In genomic region chr2L:3341231-3341935, dm6 we compare ENCODE assay signal across 2 fruit fly cellular contexts.
TF ChIP-seq lines count a peak whose summit lies in the region.

No protein-coding gene starts in this region.

TF ChIP-seq in whole organism, embryonic, 481 proteins besides CTCF, POLR2A, EP300 and RAD21 (continued from another document and continues in another):
- TF ChIP-seq Lhr (GFP tag; optimal IDR thresholded peaks at IDR 0.05; lab: Kevin White, UChicago) = no peak
- TF ChIP-seq tap (tag; optimal IDR thresholded peaks at IDR 0.05; lab: Kevin White, UChicago) = peak; percentile 4
- no peak for TF ChIP-seq D19B (GFP tag; optimal IDR thresholded peaks at IDR 0.05; lab: Kevin White, UChicago)
- TF ChIP-seq CG3065 (GFP tag; optimal IDR thresholded peaks at IDR 0.05; lab: Kevin White, UChicago) = no peak
- peak; percentile 22 for TF ChIP-seq CG10979 (tag; optimal IDR thresholded peaks at IDR 0.05; lab: Kevin White, UChicago)
- TF ChIP-seq CG7786 (GFP tag; optimal IDR thresholded peaks at IDR 0.05; lab: Kevin White, UChicago) = no peak
- TF ChIP-seq pan (optimal IDR thresholded peaks at IDR 0.05; lab: Kevin White, UChicago) = no peak
- TF ChIP-seq pan (GFP tag; optimal IDR thresholded peaks at IDR 0.05 in 1 of 2, IDR thresholded peaks at IDR 0.05 in 1 of 2) = no peak
- TF ChIP-seq CG1602 (GFP tag; optimal IDR thresholded peaks at IDR 0.05; lab: Kevin White, UChicago) = no peak
- no peak for TF ChIP-seq CG6654 (GFP tag; optimal IDR thresholded peaks at IDR 0.05; lab: Kevin White, UChicago)
- TF ChIP-seq CG9609 (GFP tag; optimal IDR thresholded peaks at IDR 0.05; lab: Kevin White, UChicago) = no peak
- TF ChIP-seq CG12236 (GFP tag; optimal IDR thresholded peaks at IDR 0.05; lab: Kevin White, UChicago) = no peak
- no peak for TF ChIP-seq mirr (GFP tag; optimal IDR thresholded peaks at IDR 0.05; lab: Kevin White, UChicago)
- TF ChIP-seq CG4360 (GFP tag; IDR thresholded peaks at IDR 0.05; lab: Robert Waterston, UW) = no peak
- peak; percentile 6 for TF ChIP-seq CG2875 (GFP tag; optimal IDR thresholded peaks at IDR 0.05; lab: Kevin White, UChicago)
- no peak for TF ChIP-seq CG6683 (GFP tag; optimal IDR thresholded peaks at IDR 0.05; lab: Kevin White, UChicago)
- peak in 1 of 2 experiments; percentile 29 for TF ChIP-seq dpn (GFP tag; optimal IDR thresholded peaks at IDR 0.05; lab: Kevin White, UChicago)
- TF ChIP-seq CG10366 (GFP tag; IDR thresholded peaks at IDR 0.05; lab: Robert Waterston, UW) = 0 out of 2 replicates have a peak, but pooled peaks have one; percentile 21
- no peak for TF ChIP-seq CG9727 (GFP tag; optimal IDR thresholded peaks at IDR 0.05; lab: Kevin White, UChicago)
- peak; percentile 67 for TF ChIP-seq gem (tag; optimal IDR thresholded peaks at IDR 0.05; lab: Kevin White, UChicago)
- no peak for TF ChIP-seq Neu2 (GFP tag; optimal IDR thresholded peaks at IDR 0.05; lab: Kevin White, UChicago; ENCODE audit: borderline replicate concordance)
- TF ChIP-seq CG11085 (GFP tag; IDR thresholded peaks at IDR 0.05; lab: Robert Waterston, UW) = no peak
- TF ChIP-seq ato (GFP tag; IDR thresholded peaks at IDR 0.05; lab: Robert Waterston, UW; ENCODE audit: partially characterized antibody) = no peak
- peak; percentile 2 for TF ChIP-seq Sox100B (GFP tag; optimal IDR thresholded peaks at IDR 0.05; lab: Kevin White, UChicago)
- no peak for TF ChIP-seq E2f1 (GFP tag; IDR thresholded peaks at IDR 0.05; lab: Robert Waterston, UW)
- peak; percentile 25 for TF ChIP-seq CG17359 (tag; optimal IDR thresholded peaks at IDR 0.05; lab: Kevin White, UChicago)
- peak; percentile 44 for TF ChIP-seq unpg (GFP tag; optimal IDR thresholded peaks at IDR 0.05; lab: Kevin White, UChicago)
- TF ChIP-seq Hr78 (GFP tag; optimal IDR thresholded peaks at IDR 0.05; lab: Kevin White, UChicago) = no peak
- TF ChIP-seq CG18599 (GFP tag; optimal IDR thresholded peaks at IDR 0.05; lab: Kevin White, UChicago) = peak; percentile 19
- TF ChIP-seq cad (GFP tag; optimal IDR thresholded peaks at IDR 0.05; lab: Kevin White, UChicago) = no peak
- no peak for TF ChIP-seq slou (GFP tag; optimal IDR thresholded peaks at IDR 0.05; lab: Kevin White, UChicago)
- no peak for TF ChIP-seq CG8089 (GFP tag; optimal IDR thresholded peaks at IDR 0.05; lab: Kevin White, UChicago)
- no peak for TF ChIP-seq CG8290 (GFP tag; optimal IDR thresholded peaks at IDR 0.05; lab: Kevin White, UChicago)
- no peak for TF ChIP-seq CG8290 (tag; optimal IDR thresholded peaks at IDR 0.05; lab: Kevin White, UChicago)
- peak; percentile 44 for TF ChIP-seq CG7839 (tag; optimal IDR thresholded peaks at IDR 0.05; lab: Kevin White, UChicago)
- TF ChIP-seq Blimp-1 (GFP tag; optimal IDR thresholded peaks at IDR 0.05; lab: Kevin White, UChicago) = peak; percentile 50
- TF ChIP-seq CG30403 (GFP tag; optimal IDR thresholded peaks at IDR 0.05; lab: Kevin White, UChicago) = peak; percentile 3
- no peak for TF ChIP-seq hb (GFP tag; IDR thresholded peaks at IDR 0.05; lab: Robert Waterston, UW; ENCODE audit: partially characterized antibody)
- peak; percentile 27; the same call in 1 of the 2 replicates for TF ChIP-seq CG1024 (GFP tag; IDR thresholded peaks at IDR 0.05; lab: Robert Waterston, UW)
- TF ChIP-seq CG31388 (GFP tag; optimal IDR thresholded peaks at IDR 0.05; lab: Kevin White, UChicago) = no peak
- TF ChIP-seq grau (tag; optimal IDR thresholded peaks at IDR 0.05; lab: Kevin White, UChicago) = peak; percentile 10
- TF ChIP-seq CG17385 (GFP tag; optimal IDR thresholded peaks at IDR 0.05; lab: Kevin White, UChicago) = peak; percentile 1
- peak; percentile 9 for TF ChIP-seq D19A (tag; optimal IDR thresholded peaks at IDR 0.05; lab: Kevin White, UChicago)
- no peak for TF ChIP-seq Six4 (GFP tag; optimal IDR thresholded peaks at IDR 0.05; lab: Kevin White, UChicago)
- no peak for TF ChIP-seq lab (GFP tag; optimal IDR thresholded peaks at IDR 0.05; lab: Kevin White, UChicago)
- no peak for TF ChIP-seq tx (GFP tag; optimal IDR thresholded peaks at IDR 0.05; lab: Kevin White, UChicago)
- peak; percentile 72 for TF ChIP-seq Sox102F (GFP tag; optimal IDR thresholded peaks at IDR 0.05; lab: Kevin White, UChicago)
- no peak for TF ChIP-seq ap (GFP tag; IDR thresholded peaks at IDR 0.05; lab: Robert Waterston, UW)
- no peak for TF ChIP-seq Dbx (GFP tag; IDR thresholded peaks at IDR 0.05; lab: Robert Waterston, UW)
- TF ChIP-seq CG11696 (GFP tag; IDR thresholded peaks at IDR 0.05; lab: Robert Waterston, UW) = peak; percentile 59
- TF ChIP-seq Drgx (GFP tag; IDR thresholded peaks at IDR 0.05; lab: Robert Waterston, UW) = 0 out of 2 replicates have a peak, but pooled peaks have one; percentile 11
- TF ChIP-seq hbn (GFP tag; IDR thresholded peaks at IDR 0.05; lab: Robert Waterston, UW; ENCODE audit: partially characterized antibody) = no peak
- TF ChIP-seq CG7372 (GFP tag; IDR thresholded peaks at IDR 0.05; lab: Robert Waterston, UW) = no peak
- no peak for TF ChIP-seq cas (GFP tag; IDR thresholded peaks at IDR 0.05; lab: Robert Waterston, UW)
- no peak for TF ChIP-seq D (optimal IDR thresholded peaks at IDR 0.05; lab: Kevin White, UChicago)
- peak; percentile 24 for TF ChIP-seq D (GFP tag; optimal IDR thresholded peaks at IDR 0.05; lab: Kevin White, UChicago)
- peak in 1 of 3 experiments; percentile 15 for TF ChIP-seq lola (GFP tag; optimal IDR thresholded peaks at IDR 0.05; lab: Kevin White, UChicago)
- no peak for TF ChIP-seq ken (GFP tag; IDR thresholded peaks at IDR 0.05; lab: Robert Waterston, UW)
- TF ChIP-seq CG18262 (tag; optimal IDR thresholded peaks at IDR 0.05; lab: Kevin White, UChicago) = peak; percentile 36
- TF ChIP-seq CG14441 (GFP tag; IDR thresholded peaks at IDR 0.05; lab: Robert Waterston, UW) = no peak
- no peak for TF ChIP-seq dati (GFP tag; IDR thresholded peaks at IDR 0.05; lab: Robert Waterston, UW)
- no peak for TF ChIP-seq CG1832 (GFP tag; optimal IDR thresholded peaks at IDR 0.05; lab: Kevin White, UChicago)
- no peak for TF ChIP-seq CG10267 (tag; optimal IDR thresholded peaks at IDR 0.05; lab: Kevin White, UChicago)
- TF ChIP-seq CG2712 (tag; optimal IDR thresholded peaks at IDR 0.05; lab: Kevin White, UChicago) = peak; percentile 30
- TF ChIP-seq hkb (optimal IDR thresholded peaks at IDR 0.05; lab: Kevin White, UChicago) = no peak
- TF ChIP-seq hkb (GFP tag; IDR thresholded peaks at IDR 0.05; lab: Robert Waterston, UW) = peak; percentile 38; the same call in 1 of the 2 replicates
- no peak for TF ChIP-seq CG9932 (GFP tag; IDR thresholded peaks at IDR 0.05; lab: Robert Waterston, UW)

TF ChIP-seq in whole organism, prepupa, 60 proteins besides CTCF, POLR2A, EP300 and RAD21 (continued from another document):
- TF ChIP-seq eg (GFP tag; IDR thresholded peaks at IDR 0.05; lab: Robert Waterston, UW) (no peak; the same call in 2 of the 3 replicates), Met (GFP tag; optimal IDR thresholded peaks at IDR 0.05; lab: Kevin White, UChicago) (peak; percentile 89), CG34406 (GFP tag; optimal IDR thresholded peaks at IDR 0.05; lab: Kevin White, UChicago) (peak; percentile 69), Hr4 (GFP tag; optimal IDR thresholded peaks at IDR 0.05; lab: Kevin White, UChicago) (peak; percentile 50), CG11294 (GFP tag; IDR thresholded peaks at IDR 0.05; lab: Robert Waterston, UW) (no peak), CG11902 (GFP tag; optimal IDR thresholded peaks at IDR 0.05; lab: Kevin White, UChicago) (peak; percentile 45), CG6854 (GFP tag; optimal IDR thresholded peaks at IDR 0.05; lab: Kevin White, UChicago) (peak; percentile 75), CG8632 (GFP tag; optimal IDR thresholded peaks at IDR 0.05; lab: Kevin White, UChicago) (peak; percentile 60), CG10631 (GFP tag; optimal IDR thresholded peaks at IDR 0.05; lab: Kevin White, UChicago) (peak; percentile 43), dac (GFP tag; optimal IDR thresholded peaks at IDR 0.05; lab: Kevin White, UChicago) (no peak), Eip78C (GFP tag; lab: Kevin White, UChicago) (peak; percentile 65), ss (GFP tag; optimal IDR thresholded peaks at IDR 0.05; lab: Kevin White, UChicago) (no peak), CG1621 (tag; optimal IDR thresholded peaks at IDR 0.05; lab: Kevin White, UChicago) (no peak), CG3919 (GFP tag; optimal IDR thresholded peaks at IDR 0.05; lab: Kevin White, UChicago) (peak; percentile 19), cyc (GFP tag; optimal IDR thresholded peaks at IDR 0.05; lab: Kevin White, UChicago) (peak; percentile 39), vri (GFP tag; optimal IDR thresholded peaks at IDR 0.05; lab: Kevin White, UChicago) (peak; percentile 98), dsx (GFP tag; optimal IDR thresholded peaks at IDR 0.05; lab: Kevin White, UChicago; ENCODE audit: poor library complexity, severe bottlenecking) (no peak), spab (GFP tag; optimal IDR thresholded peaks at IDR 0.05; lab: Kevin White, UChicago) (no peak), net (GFP tag; optimal IDR thresholded peaks at IDR 0.05; lab: Kevin White, UChicago) (peak; percentile 57), acj6 (GFP tag; optimal IDR thresholded peaks at IDR 0.05; lab: Kevin White, UChicago) (peak; percentile 77), Blimp-1 (GFP tag; optimal IDR thresholded peaks at IDR 0.05; lab: Kevin White, UChicago) (peak; percentile 82), CG8119 (GFP tag; IDR thresholded peaks at IDR 0.05; lab: Robert Waterston, UW) (peak; percentile 44; the same call in 1 of the 3 replicates), OdsH (GFP tag; optimal IDR thresholded peaks at IDR 0.05; lab: Kevin White, UChicago) (peak; percentile 81), esn (GFP tag; optimal IDR thresholded peaks at IDR 0.05; lab: Kevin White, UChicago) (peak; percentile 94), Gug (GFP tag; IDR thresholded peaks at IDR 0.05; lab: Robert Waterston, UW) (no peak), CG6792 (GFP tag; optimal IDR thresholded peaks at IDR 0.05; lab: Kevin White, UChicago) (peak; percentile 75), pdm3 (GFP tag; optimal IDR thresholded peaks at IDR 0.05; lab: Kevin White, UChicago) (peak; percentile 73), svp (GFP tag; lab: Kevin White, UChicago) (peak; percentile 86), Hr39 (GFP tag; optimal IDR thresholded peaks at IDR 0.05; lab: Kevin White, UChicago) (peak; percentile 51), fd85E (GFP tag; optimal IDR thresholded peaks at IDR 0.05; lab: Kevin White, UChicago) (no peak), CG32006 (GFP tag; optimal IDR thresholded peaks at IDR 0.05; lab: Kevin White, UChicago) (peak; percentile 49), Eip93F (GFP tag; optimal IDR thresholded peaks at IDR 0.05; lab: Kevin White, UChicago) (peak; percentile 78), CG6163 (GFP tag; IDR thresholded peaks at IDR 0.05; lab: Robert Waterston, UW) (peak; percentile 48; the same call in 1 of the 3 replicates), Lpt (GFP tag; optimal IDR thresholded peaks at IDR 0.05; lab: Kevin White, UChicago) (no peak)
